Worm (Caenorhabditis elegans): Measurements from ENCODE around the gene apn-1.

DNA sequence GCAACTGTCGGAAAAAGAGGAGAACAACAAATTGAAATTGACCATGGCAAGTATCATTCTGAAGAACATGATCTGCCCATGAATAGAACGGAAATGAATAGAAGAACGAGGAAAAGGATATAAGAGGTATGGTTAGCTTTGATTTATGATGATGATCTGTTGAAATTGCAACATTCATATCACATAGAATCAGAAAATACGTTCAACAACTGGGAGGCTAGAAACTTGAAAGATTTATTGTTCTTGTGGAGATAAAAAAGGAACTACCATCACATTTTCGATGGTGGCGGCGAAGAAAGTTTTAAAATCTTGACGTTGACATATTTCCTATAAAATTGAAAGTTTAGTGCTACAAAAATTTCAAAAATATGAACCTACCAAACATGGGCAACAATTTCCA is 45.9 kb downstream of the apn-1 start:
- no peak for TF ChIP-seq him-1 (tag; optimal IDR thresholded peaks at IDR 0.05)
- TF ChIP-seq W03F9.2 (tag; optimal IDR thresholded peaks at IDR 0.05) = no peak
- no peak for TF ChIP-seq dao-5 (tag; optimal IDR thresholded peaks at IDR 0.05)
